Fruit fly (Drosophila melanogaster): ENCODE measurements around the gene toc.

toc gene

DNA sequence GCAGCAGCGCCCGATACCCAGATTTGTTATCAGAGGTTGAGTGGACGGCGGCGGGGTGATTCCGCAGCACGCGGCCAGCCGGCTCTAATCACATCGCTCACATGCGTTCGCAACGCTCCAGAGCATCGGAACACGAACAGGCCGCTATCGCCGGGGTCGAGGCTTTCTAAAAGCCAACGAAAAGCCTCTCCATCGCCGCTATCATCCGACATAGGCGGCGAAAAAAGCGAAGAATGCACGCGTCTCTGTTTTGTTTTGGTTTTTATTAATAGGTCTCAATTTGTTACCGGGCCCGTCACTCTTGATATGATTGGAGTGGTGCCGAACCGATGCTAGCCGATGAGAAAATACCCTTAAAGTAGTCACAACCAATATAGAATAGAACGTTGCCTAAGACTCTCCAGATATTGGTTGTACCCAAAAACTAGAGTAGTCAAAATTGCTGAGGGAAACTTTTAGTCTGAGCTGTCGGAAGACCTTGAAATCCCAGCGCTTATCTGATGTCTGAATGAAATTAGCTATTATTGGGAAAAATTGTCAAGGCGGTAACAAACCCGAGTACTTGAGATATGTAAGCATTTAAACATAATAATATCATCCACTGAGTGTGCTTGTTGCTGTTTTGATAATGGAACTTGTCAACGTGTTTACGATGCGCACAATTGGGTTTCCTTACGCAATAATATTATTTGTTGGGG, 102.5 kb downstream of the toc start, which contains the start of gene CG17261 (continued):
- TF ChIP-seq CG1647 (GFP tag; optimal IDR thresholded peaks at IDR 0.05) (no peak), CG32767 (GFP tag; IDR thresholded peaks at IDR 0.05) (no peak), Mad (GFP tag; optimal IDR thresholded peaks at IDR 0.05) (no peak), cg (GFP tag; optimal IDR thresholded peaks at IDR 0.05) (no peak), CG11696 (GFP tag; IDR thresholded peaks at IDR 0.05) (no peak), bowl (GFP tag; IDR thresholded peaks at IDR 0.05) (0 out of 2 replicates have a peak, but pooled peaks have one; percentile 15), CG2712 (tag; optimal IDR thresholded peaks at IDR 0.05) (no peak), Rfx (GFP tag; IDR thresholded peaks at IDR 0.05) (peak; percentile 78), Bteb2 (GFP tag; optimal IDR thresholded peaks at IDR 0.05) (peak; percentile 5), CG10209 (GFP tag; optimal IDR thresholded peaks at IDR 0.05) (peak; percentile 12), Blimp-1 (GFP tag; optimal IDR thresholded peaks at IDR 0.05) (no peak), grn (GFP tag; optimal IDR thresholded peaks at IDR 0.05) (peak; percentile 68), CG17359 (tag; optimal IDR thresholded peaks at IDR 0.05) (peak; percentile 30), pnt (GFP tag; optimal IDR thresholded peaks at IDR 0.05) (no peak), CG4730 (GFP tag; IDR thresholded peaks at IDR 0.05) (no peak), CG7271 (tag; optimal IDR thresholded peaks at IDR 0.05) (no peak), Dip2 (GFP tag; IDR thresholded peaks at IDR 0.05) (no peak), CG7987 (GFP tag; optimal IDR thresholded peaks at IDR 0.05) (peak; percentile 86), Mes4 (GFP tag; optimal IDR thresholded peaks at IDR 0.05) (no peak), CG34422 (GFP tag; IDR thresholded peaks at IDR 0.05) (no peak; the same call in 2 of the 3 replicates), CG34224 (GFP tag; IDR thresholded peaks at IDR 0.05; ENCODE audit: partially characterized antibody) (no peak), psq (GFP tag; optimal IDR thresholded peaks at IDR 0.05) (no peak), CG6175 (GFP tag; IDR thresholded peaks at IDR 0.05) (0 out of 3 replicates have a peak, but pooled peaks have one; percentile 50), Ravus (GFP tag; IDR thresholded peaks at IDR 0.05) (no peak), CG1832 (GFP tag; optimal IDR thresholded peaks at IDR 0.05) (no peak), twi (tag; optimal IDR thresholded peaks at IDR 0.05) (no peak), schlank (tag; optimal IDR thresholded peaks at IDR 0.05) (peak; percentile 65), CG12104 (GFP tag; optimal IDR thresholded peaks at IDR 0.05) (no peak), Elba2 (GFP tag; optimal IDR thresholded peaks at IDR 0.05) (no peak), CG17385 (GFP tag; optimal IDR thresholded peaks at IDR 0.05) (peak; percentile 44), CG4854 (GFP tag; optimal IDR thresholded peaks at IDR 0.05) (no peak), Abd-B (GFP tag; optimal IDR thresholded peaks at IDR 0.05) (no peak), gt (GFP tag; IDR thresholded peaks at IDR 0.05) (no peak), oc (tag; optimal IDR thresholded peaks at IDR 0.05) (no peak), aop (GFP tag; IDR thresholded peaks at IDR 0.05) (no peak), CG8944 (GFP tag; optimal IDR thresholded peaks at IDR 0.05) (no peak), NfI (GFP tag; optimal IDR thresholded peaks at IDR 0.05) (peak; percentile 15), bsh (GFP tag; optimal IDR thresholded peaks at IDR 0.05) (no peak), klu (GFP tag; IDR thresholded peaks at IDR 0.05) (no peak), chif (GFP tag; optimal IDR thresholded peaks at IDR 0.05) (no peak), CG1603 (tag; optimal IDR thresholded peaks at IDR 0.05) (peak; percentile 51), CG14710 (tag; optimal IDR thresholded peaks at IDR 0.05) (no peak), zen2 (GFP tag; IDR thresholded peaks at IDR 0.05; ENCODE audit: partially characterized antibody) (no peak), jing (GFP tag; optimal IDR thresholded peaks at IDR 0.05) (no peak), caup (GFP tag; optimal IDR thresholded peaks at IDR 0.05; ENCODE audit: severe bottlenecking) (peak; percentile 69), CG9876 (GFP tag; optimal IDR thresholded peaks at IDR 0.05) (no peak), CG6654 (GFP tag; optimal IDR thresholded peaks at IDR 0.05) (no peak), CG9215 (GFP tag; IDR thresholded peaks at IDR 0.05) (no peak), CG3838 (GFP tag; optimal IDR thresholded peaks at IDR 0.05) (no peak), Hmr (GFP tag; optimal IDR thresholded peaks at IDR 0.05) (peak; percentile 70)
